Fruit fly (Drosophila melanogaster) whole organism, adult: ENCODE data around the gene CheB38c.
A peak's percentile ranks its signal among the peaks of the same experiment; 100 is the strongest.

Experiments
- CG11617 ChIP-seq: fragments of 200-800 bp; sonication (Bioruptor generic); optimal IDR thresholded peaks from 2 replicates; lab custom pipeline; 2017; ENCODE audit warnings: mild to moderate bottlenecking, missing biosample characterization, missing genetic modification reagents, missing genetic modification characterization
- CG12768 ChIP-seq: fragments of 200-800 bp; sonication (Bioruptor generic); optimal IDR thresholded peaks from 2 replicates; lab custom pipeline; 2017; ENCODE audit warnings: missing biosample characterization, missing genetic modification characterization, mild to moderate bottlenecking, moderate library complexity, missing genetic modification reagents
- CG14711 ChIP-seq: fragments of 200-800 bp; sonication (Bioruptor generic); optimal IDR thresholded peaks from 2 replicates; lab custom pipeline; 2018; ENCODE audit warnings: missing biosample characterization, mild to moderate bottlenecking, missing genetic modification characterization, moderate library complexity
- CG1620 ChIP-seq: fragments of 200-800 bp; sonication (Bioruptor generic); optimal IDR thresholded peaks from 2 replicates; lab custom pipeline; 2016; ENCODE audit warnings: missing biosample characterization, missing genetic modification characterization
- CG33017 ChIP-seq: fragments of 200-800 bp; sonication (Bioruptor generic); optimal IDR thresholded peaks from 2 replicates; lab custom pipeline; 2018; ENCODE audit warnings: missing biosample characterization, mild to moderate bottlenecking, missing genetic modification characterization, moderate library complexity
- CG5204 ChIP-seq: fragments of 200-800 bp; sonication (Bioruptor generic); optimal IDR thresholded peaks from 2 replicates; lab custom pipeline; 2016; ENCODE audit warnings: missing biosample characterization, missing genetic modification characterization
- CG7045 ChIP-seq: fragments of 200-800 bp; sonication (Bioruptor generic); optimal IDR thresholded peaks from 2 replicates; lab custom pipeline; 2017; ENCODE audit warnings: missing biosample characterization, mild to moderate bottlenecking, missing genetic modification characterization
- CG7101 ChIP-seq: fragments of 200-800 bp; sonication (Bioruptor generic); optimal IDR thresholded peaks from 2 replicates; lab custom pipeline; 2018; ENCODE audit warnings: missing biosample characterization, mild to moderate bottlenecking, missing genetic modification characterization, moderate library complexity
- Clk ChIP-seq: fragments of 200-800 bp; sonication (Bioruptor generic); optimal IDR thresholded peaks from 2 replicates; lab custom pipeline; 2017; ENCODE audit warnings: missing biosample characterization, missing genetic modification characterization
- Crg-1 ChIP-seq: fragments of 200-800 bp; sonication (Bioruptor generic); optimal IDR thresholded peaks from 2 replicates; lab custom pipeline; 2016; ENCODE audit warnings: missing biosample characterization, missing genetic modification characterization
- Hr96 ChIP-seq: fragments of 200-800 bp; sonication (Bioruptor generic); optimal IDR thresholded peaks from 2 replicates; lab custom pipeline; 2016; ENCODE audit warnings: missing biosample characterization, missing genetic modification characterization
- Mnt ChIP-seq: fragments of 200-800 bp; sonication (Bioruptor generic); optimal IDR thresholded peaks from 2 replicates; lab custom pipeline; 2016; ENCODE audit warnings: missing biosample characterization, mild to moderate bottlenecking, missing genetic modification characterization
- bab1 ChIP-seq: fragments of 200-800 bp; sonication (Bioruptor generic); optimal IDR thresholded peaks from 3 replicates; lab custom pipeline; 2019; ENCODE audit warnings: missing biosample characterization, mild to moderate bottlenecking, missing genetic modification characterization, moderate library complexity
- cic ChIP-seq: fragments of 200-800 bp; sonication (Bioruptor generic); optimal IDR thresholded peaks from 2 replicates; lab custom pipeline; 2017; ENCODE audit warnings: missing biosample characterization, mild to moderate bottlenecking, missing genetic modification characterization, moderate library complexity
- cnc ChIP-seq, 2 experiments: fragments of >200 bp; optimal IDR thresholded peaks; 2 replicates each; lab custom pipeline; 2017
- kay ChIP-seq: fragments of 200-800 bp; sonication (Bioruptor generic); peaks from one replicate; lab custom pipeline; 2016; ENCODE audit warnings: missing biosample characterization, missing genetic modification characterization, borderline replicate concordance
- ovo ChIP-seq: fragments of 200-800 bp; sonication (Bioruptor generic); optimal IDR thresholded peaks from 2 replicates; lab custom pipeline; 2016; ENCODE audit warnings: missing biosample characterization, missing genetic modification characterization
- pad ChIP-seq: fragments of 200-800 bp; sonication (Bioruptor generic); optimal IDR thresholded peaks from 3 replicates; lab custom pipeline; 2017; ENCODE audit warnings: missing biosample characterization, missing genetic modification characterization, mild to moderate bottlenecking, moderate library complexity, missing genetic modification reagents
- tj ChIP-seq: fragments of 200-800 bp; sonication (Bioruptor generic); optimal IDR thresholded peaks from 3 replicates; lab custom pipeline; 2017; ENCODE audit warnings: missing biosample characterization, mild to moderate bottlenecking, missing genetic modification characterization, moderate library complexity
- toe ChIP-seq: fragments of 200-800 bp; sonication (Bioruptor generic); optimal IDR thresholded peaks from 2 replicates; lab custom pipeline; 2016; ENCODE audit warnings: missing biosample characterization, missing genetic modification characterization

Gene CheB38c

dm6 chr2L:20805624-20806339, 14.9 kb downstream of the CheB38c start:
- no peak for TF ChIP-seq cic (GFP tag; lab: Kevin White, UChicago)
- TF ChIP-seq Hr96 (GFP tag; lab: Kevin White, UChicago): no peak
- TF ChIP-seq bab1: peak; percentile 91
- peak; percentile 75 for TF ChIP-seq CG11617 (GFP tag; lab: Kevin White, UChicago)
- TF ChIP-seq CG1620 (GFP tag; lab: Kevin White, UChicago): peak; percentile 32
- no peak for TF ChIP-seq ovo
- peak; percentile 64 for TF ChIP-seq CG5204 (GFP tag; lab: Kevin White, UChicago)
- TF ChIP-seq tj: peak; percentile 93
- TF ChIP-seq toe (GFP tag; lab: Kevin White, UChicago): no peak
- TF ChIP-seq Mnt (GFP tag; lab: Kevin White, UChicago): peak; percentile 20
- no peak for TF ChIP-seq Clk (GFP tag; lab: Kevin White, UChicago)
- TF ChIP-seq pad (GFP tag; lab: Kevin White, UChicago): peak; percentile 64
- peak; percentile 82 for TF ChIP-seq CG7101 (tag; lab: Kevin White, UChicago)
- TF ChIP-seq CG7045: peak; percentile 45
- TF ChIP-seq CG33017 (tag; lab: Kevin White, UChicago): peak; percentile 72
- no peak for TF ChIP-seq cnc (optimal IDR thresholded peaks at IDR 0.05; lab: Kevin White, UChicago)
- peak; percentile 51 for TF ChIP-seq Crg-1
- peak; percentile 73 for TF ChIP-seq CG12768 (GFP tag; lab: Kevin White, UChicago)
- TF ChIP-seq kay (GFP tag; lab: Kevin White, UChicago): peak; percentile 70
- TF ChIP-seq CG14711 (tag; lab: Kevin White, UChicago): peak; percentile 81

DNA sequence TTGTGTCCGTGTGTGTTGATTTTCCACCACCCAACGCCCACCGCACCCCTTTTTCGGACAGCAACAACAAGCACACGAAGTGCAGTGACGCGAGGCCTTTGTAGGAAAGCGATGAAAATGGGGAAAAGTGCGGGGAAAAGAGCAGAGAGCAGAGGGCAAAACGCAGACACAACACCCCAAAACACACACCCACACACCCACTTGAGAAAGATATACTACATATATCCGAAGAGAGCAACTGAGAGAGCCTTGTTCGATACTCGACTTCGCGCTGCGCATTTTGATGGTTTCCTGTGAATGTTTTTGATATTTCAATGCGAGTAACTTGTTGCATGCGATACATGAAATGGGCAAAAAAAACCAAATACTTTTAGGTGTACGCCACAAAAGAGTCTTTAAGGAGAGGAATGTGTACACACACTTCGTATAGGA, 16.9 kb downstream of the CheB38c start:
- TF ChIP-seq Mnt (GFP tag; lab: Kevin White, UChicago) (no peak), Crg-1 (no peak), bab1 (no peak), cic (GFP tag; lab: Kevin White, UChicago) (no peak), Hr96 (GFP tag; lab: Kevin White, UChicago) (no peak), CG33017 (tag; lab: Kevin White, UChicago) (no peak), CG1620 (GFP tag; lab: Kevin White, UChicago) (no peak), CG5204 (GFP tag; lab: Kevin White, UChicago) (no peak), CG14711 (tag; lab: Kevin White, UChicago) (no peak), CG12768 (GFP tag; lab: Kevin White, UChicago) (no peak), CG7101 (tag; lab: Kevin White, UChicago) (no peak), Clk (GFP tag; lab: Kevin White, UChicago) (no peak), kay (GFP tag; lab: Kevin White, UChicago) (no peak), cnc (optimal IDR thresholded peaks at IDR 0.05; lab: Kevin White, UChicago) (no peak)

DNA sequence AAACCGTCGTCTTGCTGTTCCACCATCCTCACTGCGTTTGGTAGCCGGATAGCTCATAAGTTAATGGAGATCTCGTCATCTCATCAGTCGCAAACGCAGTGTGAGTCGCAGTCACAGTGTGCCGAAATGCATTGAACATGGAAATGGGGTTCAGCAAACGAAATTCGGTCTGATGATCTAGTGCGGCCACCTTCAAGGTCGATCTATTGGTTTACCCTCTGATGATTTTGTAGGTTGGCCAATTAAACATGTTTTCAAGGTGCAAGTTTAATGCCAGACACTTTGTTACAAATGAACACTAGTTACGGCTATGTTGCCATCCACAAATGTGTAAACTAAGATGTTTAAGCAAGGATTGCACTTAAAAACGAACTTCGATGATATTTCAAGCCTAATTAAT, 17.8 kb downstream of the CheB38c start:
- TF ChIP-seq Crg-1 (no peak), CG5204 (GFP tag; lab: Kevin White, UChicago) (no peak), Mnt (GFP tag; lab: Kevin White, UChicago) (no peak), tj (no peak), bab1 (no peak), cic (GFP tag; lab: Kevin White, UChicago) (no peak), cnc (optimal IDR thresholded peaks at IDR 0.05; lab: Kevin White, UChicago) (no peak), CG33017 (tag; lab: Kevin White, UChicago) (no peak), Hr96 (GFP tag; lab: Kevin White, UChicago) (no peak), CG14711 (tag; lab: Kevin White, UChicago) (no peak), CG12768 (GFP tag; lab: Kevin White, UChicago) (no peak), CG7101 (tag; lab: Kevin White, UChicago) (no peak), toe (GFP tag; lab: Kevin White, UChicago) (no peak), CG1620 (GFP tag; lab: Kevin White, UChicago) (no peak), ovo (no peak), CG11617 (GFP tag; lab: Kevin White, UChicago) (no peak)

- TF ChIP-seq CG7045 (no peak), ovo (no peak), CG5204 (GFP tag; lab: Kevin White, UChicago) (no peak), Clk (GFP tag; lab: Kevin White, UChicago) (no peak), CG7101 (tag; lab: Kevin White, UChicago) (no peak), Mnt (GFP tag; lab: Kevin White, UChicago) (no peak), kay (GFP tag; lab: Kevin White, UChicago) (no peak), CG33017 (tag; lab: Kevin White, UChicago) (no peak), CG12768 (GFP tag; lab: Kevin White, UChicago) (no peak), tj (no peak), CG11617 (GFP tag; lab: Kevin White, UChicago) (no peak), cic (GFP tag; lab: Kevin White, UChicago) (no peak)
Observed at dm6 chr2L:20802204-20802603, 18.5 kb downstream of the CheB38c start.

DNA sequence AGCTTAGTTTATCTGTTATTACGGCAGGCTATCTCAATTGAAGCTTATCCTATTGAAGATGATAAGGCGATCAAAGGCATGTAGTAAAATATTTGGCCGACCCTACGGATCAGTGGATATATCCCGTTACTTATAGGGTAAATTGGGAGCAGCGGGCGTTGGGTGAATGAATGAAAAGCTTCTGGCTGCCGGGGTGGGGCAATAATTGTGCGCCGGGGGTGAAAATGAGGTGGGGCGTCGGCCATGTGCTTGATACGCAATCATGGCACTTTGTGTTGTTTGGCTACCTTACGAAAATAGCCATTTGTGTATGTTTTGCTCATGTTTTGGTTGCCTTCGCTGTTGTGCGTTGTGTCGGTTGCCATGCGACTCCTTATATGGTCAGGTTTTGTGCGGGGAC, 18.9 kb downstream of the CheB38c start:
- TF ChIP-seq Hr96 (GFP tag; lab: Kevin White, UChicago): no peak
- TF ChIP-seq tj: no peak
- TF ChIP-seq pad (GFP tag; lab: Kevin White, UChicago): no peak
